Worm (Caenorhabditis elegans) whole organism, young adult: ENCODE data around the gene msp-77.

Experiments used
- F23B12.7 ChIP-seq: sonication (generic microtip); optimal IDR thresholded peaks from 2 replicates; lab custom pipeline; 2017; ENCODE audit warnings: missing genetic modification characterization, mild to moderate bottlenecking, missing compliant biosample characterization, antibody characterized with exemption, moderate library complexity; ENCODE audit not compliant: insufficient read depth
- F37B4.10 ChIP-seq: fragments of 200-800 bp; sonication (Bioruptor generic); IDR thresholded peaks from 2 replicates; pipeline ENCODE4 v1.3.6; 2022; ENCODE audit warnings: missing genetic modification characterization, missing compliant biosample characterization
- F39B2.1 ChIP-seq: fragments of 200-800 bp; sonication (Bioruptor generic); IDR thresholded peaks from 2 replicates; pipeline ENCODE4 v1.3.6; 2022; ENCODE audit warnings: missing genetic modification reagents, missing genetic modification characterization, missing compliant biosample characterization
- F57A8.1 ChIP-seq: fragments of 200-800 bp; sonication (Bioruptor generic); optimal IDR thresholded peaks from 2 replicates; lab custom pipeline; 2018; ENCODE audit warnings: mild to moderate bottlenecking, missing genetic modification characterization, moderate library complexity, missing compliant biosample characterization
- K11D2.4 ChIP-seq: fragments of 200-800 bp; sonication (Bioruptor generic); IDR thresholded peaks from 2 replicates; pipeline ENCODE4 v1.3.6; 2022; ENCODE audit warnings: missing genetic modification reagents, missing genetic modification characterization, missing compliant biosample characterization
- T26A5.8 ChIP-seq: sonication (generic microtip); optimal IDR thresholded peaks from 2 replicates; lab custom pipeline; 2016; ENCODE audit warnings: missing genetic modification characterization, missing compliant biosample characterization
- ZK185.1 ChIP-seq: sonication (generic microtip); optimal IDR thresholded peaks from 2 replicates; lab custom pipeline; 2016; ENCODE audit warnings: mild to moderate bottlenecking, missing genetic modification characterization, missing compliant biosample characterization; ENCODE audit not compliant: poor library complexity, severe bottlenecking
- ama-1 ChIP-seq, 3 experiments: fragments of 150-350 bp in 1 of 3; sonication (generic microtip) in 2 of 3; optimal IDR thresholded peaks; 2 replicates each; lab custom pipeline; 2014 to 2018; ENCODE audit warnings: missing biosample characterization in 2 of 3, missing genetic modification characterization in 2 of 3, missing genetic modification reagents in 2 of 3
- aptf-3 ChIP-seq: fragments of 200-800 bp; sonication (Bioruptor generic); IDR thresholded peaks from 2 replicates; pipeline ENCODE4 v1.3.6; 2022; ENCODE audit warnings: missing genetic modification characterization, missing compliant biosample characterization
- athp-1 ChIP-seq: sonication (generic microtip); optimal IDR thresholded peaks from 2 replicates; lab custom pipeline; 2017; ENCODE audit warnings: mild to moderate bottlenecking, missing genetic modification characterization, missing compliant biosample characterization
- attf-5 ChIP-seq: fragments of 200-800 bp; sonication (Bioruptor generic); optimal IDR thresholded peaks from 2 replicates; lab custom pipeline; 2018; ENCODE audit warnings: mild to moderate bottlenecking, missing genetic modification characterization, missing compliant biosample characterization
- bed-1 ChIP-seq: fragments of 200-800 bp; sonication (Bioruptor generic); IDR thresholded peaks from 2 replicates; pipeline ENCODE4 v1.3.6; 2022; ENCODE audit warnings: missing genetic modification reagents, missing genetic modification characterization, missing compliant biosample characterization
- bed-2 ChIP-seq: fragments of 200-800 bp; sonication (Bioruptor generic); IDR thresholded peaks from 2 replicates; pipeline ENCODE4 v1.3.6; 2022; ENCODE audit warnings: missing genetic modification reagents, missing genetic modification characterization, missing compliant biosample characterization
- ceh-100 ChIP-seq: fragments of 200-800 bp; sonication (Bioruptor generic); IDR thresholded peaks from 2 replicates; pipeline ENCODE4 v1.3.6; 2022; ENCODE audit warnings: missing genetic modification reagents, missing genetic modification characterization, missing compliant biosample characterization
- ceh-27 ChIP-seq: fragments of 200-800 bp; sonication (Bioruptor generic); optimal IDR thresholded peaks from 2 replicates; lab custom pipeline; 2018; ENCODE audit warnings: mild to moderate bottlenecking, missing genetic modification characterization, moderate library complexity, missing compliant biosample characterization
- ceh-79 ChIP-seq: sonication (generic microtip); optimal IDR thresholded peaks from 2 replicates; lab custom pipeline; 2017; ENCODE audit warnings: mild to moderate bottlenecking, missing genetic modification characterization, missing compliant biosample characterization
- ceh-91 ChIP-seq: fragments of 200-800 bp; sonication (Bioruptor generic); IDR thresholded peaks from 2 replicates; pipeline ENCODE4 v1.3.6; 2022; ENCODE audit warnings: missing genetic modification reagents, missing genetic modification characterization, missing compliant biosample characterization
- chd-7 ChIP-seq: sonication (generic microtip); optimal IDR thresholded peaks from 2 replicates; lab custom pipeline; 2016; ENCODE audit warnings: mild to moderate bottlenecking, missing genetic modification characterization, moderate library complexity, missing compliant biosample characterization
- die-1 ChIP-seq: sonication (generic microtip); optimal IDR thresholded peaks from 2 replicates; lab custom pipeline; 2016; ENCODE audit warnings: missing genotype, mild to moderate bottlenecking, missing genetic modification characterization, missing compliant biosample characterization
- dpl-1 ChIP-seq: fragments of 150-350 bp; optimal IDR thresholded peaks from 2 replicates; lab custom pipeline; 2014; ENCODE audit warnings: missing biosample characterization, missing genetic modification reagents, missing genetic modification characterization
- efl-1 ChIP-seq: fragments of 150-350 bp; optimal IDR thresholded peaks from 2 replicates; lab custom pipeline; 2014; ENCODE audit warnings: missing biosample characterization, missing genetic modification reagents, missing genetic modification characterization
- egl-44 ChIP-seq: fragments of 200-800 bp; sonication (Bioruptor generic); IDR thresholded peaks from 2 replicates; pipeline ENCODE4 v1.3.6; 2022; ENCODE audit warnings: missing genetic modification reagents, missing genetic modification characterization, missing compliant biosample characterization
- ekl-4 ChIP-seq: fragments of 200-800 bp; sonication (Bioruptor generic); IDR thresholded peaks from 2 replicates; pipeline ENCODE4 v1.3.6; 2022; ENCODE audit warnings: missing genetic modification reagents, missing genetic modification characterization, missing compliant biosample characterization
- hlh-26 ChIP-seq: fragments of 200-800 bp; sonication (Bioruptor generic); conservative IDR thresholded peaks from 2 replicates; pipeline ENCODE4 v1.3.6; 2022; ENCODE audit warnings: missing genetic modification reagents, missing genetic modification characterization, missing compliant biosample characterization
- lin-40 ChIP-seq: sonication (generic microtip); optimal IDR thresholded peaks from 2 replicates; lab custom pipeline; 2016; ENCODE audit warnings: missing genetic modification characterization, mild to moderate bottlenecking, missing compliant biosample characterization, missing genotype, missing genetic modification reagents
- lin-54 ChIP-seq: fragments of 200-800 bp; sonication (Bioruptor generic); optimal IDR thresholded peaks from 2 replicates; lab custom pipeline; 2018; ENCODE audit warnings: mild to moderate bottlenecking, missing genetic modification characterization, missing compliant biosample characterization
- lsl-1 ChIP-seq: fragments of 200-800 bp; sonication (Bioruptor generic); optimal IDR thresholded peaks from 2 replicates; lab custom pipeline; 2018; ENCODE audit warnings: mild to moderate bottlenecking, missing genetic modification characterization, moderate library complexity, missing compliant biosample characterization
- madf-3 ChIP-seq: fragments of 200-800 bp; sonication (Bioruptor generic); IDR thresholded peaks from 2 replicates; pipeline ENCODE4 v1.3.6; 2022; ENCODE audit warnings: missing genetic modification reagents, missing genetic modification characterization, missing compliant biosample characterization
- madf-6 ChIP-seq: fragments of 200-800 bp; sonication (Bioruptor generic); IDR thresholded peaks from 2 replicates; pipeline ENCODE4 v1.3.6; 2022; ENCODE audit warnings: missing genetic modification reagents, missing genetic modification characterization, missing compliant biosample characterization
- madf-8 ChIP-seq: fragments of 200-800 bp; sonication (Bioruptor generic); conservative IDR thresholded peaks from 2 replicates; pipeline ENCODE4 v1.3.6; 2022; ENCODE audit warnings: missing genetic modification reagents, missing genetic modification characterization, missing compliant biosample characterization
- mcd-1 ChIP-seq: fragments of 200-800 bp; sonication (Bioruptor generic); IDR thresholded peaks from 2 replicates; pipeline ENCODE4 v1.3.6; 2022; ENCODE audit warnings: missing genetic modification reagents, missing genetic modification characterization, missing compliant biosample characterization
- mes-4 ChIP-seq: sonication (generic microtip); optimal IDR thresholded peaks from 2 replicates; lab custom pipeline; 2016; ENCODE audit warnings: missing genotype, missing genetic modification characterization, missing compliant biosample characterization
- nfya-1 ChIP-seq: sonication (generic microtip); optimal IDR thresholded peaks from 2 replicates; lab custom pipeline; 2017; ENCODE audit warnings: antibody characterized with exemption, missing compliant biosample characterization, missing genetic modification characterization, borderline replicate concordance; ENCODE audit not compliant: insufficient read depth
- nhr-179 ChIP-seq: sonication (generic microtip); optimal IDR thresholded peaks from 2 replicates; lab custom pipeline; 2016; ENCODE audit warnings: mild to moderate bottlenecking, missing genetic modification characterization, missing compliant biosample characterization
- rec-8 ChIP-seq, 2 experiments: sonication (generic microtip); optimal IDR thresholded peaks; 2 replicates each; lab custom pipeline; 2016; ENCODE audit warnings: mild to moderate bottlenecking in 2 of 2, missing genetic modification characterization in 2 of 2, missing genetic modification reagents in 2 of 2, missing genotype in 2 of 2, missing biosample characterization in 1 of 2, missing compliant biosample characterization in 1 of 2, moderate library complexity in 1 of 2
- sea-2 ChIP-seq: fragments of 200-800 bp; sonication (Bioruptor generic); IDR thresholded peaks from 2 replicates; pipeline ENCODE4 v1.3.6; 2022; ENCODE audit warnings: missing genetic modification characterization, missing compliant biosample characterization
- snpc-1.1 ChIP-seq: sonication (generic microtip); optimal IDR thresholded peaks from 2 replicates; lab custom pipeline; 2017; ENCODE audit warnings: missing genetic modification characterization, mild to moderate bottlenecking, missing compliant biosample characterization, antibody characterized with exemption, moderate library complexity, missing genotype, missing genetic modification reagents; ENCODE audit not compliant: insufficient read depth
- tbp1 ChIP-seq: fragments of 200-800 bp; sonication (Bioruptor generic); optimal IDR thresholded peaks from 2 replicates; lab custom pipeline; 2018; ENCODE audit warnings: mild to moderate bottlenecking, missing genetic modification characterization, missing compliant biosample characterization
- tlf-1 ChIP-seq: fragments of 200-800 bp; sonication (Bioruptor generic); optimal IDR thresholded peaks from 2 replicates; lab custom pipeline; 2018; ENCODE audit warnings: mild to moderate bottlenecking, missing genetic modification characterization, missing compliant biosample characterization
- xnd-1 ChIP-seq: sonication (generic microtip); optimal IDR thresholded peaks from 2 replicates; lab custom pipeline; 2016; ENCODE audit warnings: missing genotype, missing genetic modification reagents, missing genetic modification characterization, missing compliant biosample characterization
- zim-3 ChIP-seq: sonication (generic microtip); optimal IDR thresholded peaks from 2 replicates; lab custom pipeline; 2017; ENCODE audit warnings: mild to moderate bottlenecking, missing genetic modification characterization, moderate library complexity, missing compliant biosample characterization

The msp-77 gene

DNA sequence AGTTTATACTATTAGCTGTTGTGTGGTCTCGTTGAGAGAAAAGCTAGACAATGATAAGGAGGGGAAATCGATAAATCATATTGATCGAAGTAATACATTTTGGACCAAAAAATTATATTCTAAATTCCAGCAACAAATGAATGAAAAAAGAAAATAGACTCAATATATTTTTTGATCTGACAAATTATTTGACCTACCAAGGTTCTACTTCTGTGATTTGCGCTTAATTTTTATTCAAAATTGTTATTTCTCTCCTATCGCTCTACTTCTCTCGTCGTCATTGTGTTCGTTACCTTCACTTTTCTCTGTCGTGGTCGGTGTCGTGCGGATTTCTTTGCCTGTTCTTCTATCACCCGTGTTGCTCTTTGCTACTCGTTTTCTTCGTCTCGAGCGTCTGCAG is 35.5 kb upstream of the msp-77 start:
- TF ChIP-seq xnd-1, result peak; percentile 15
- TF ChIP-seq tbp1 (GFP tag; lab: Kevin White, UChicago), result no peak
- TF ChIP-seq dpl-1 (GFP tag; lab: Kevin White, UChicago), result no peak
- peak; percentile 77 for TF ChIP-seq madf-6 (GFP tag; lab: Robert Waterston, UW)
- no peak for TF ChIP-seq ekl-4
- TF ChIP-seq mcd-1, result no peak
- TF ChIP-seq rec-8 (tag; optimal IDR thresholded peaks at IDR 0.05; lab: Kevin White, UChicago), result no peak
- TF ChIP-seq zim-3 (tag; lab: Kevin White, UChicago), result no peak
- TF ChIP-seq lsl-1, result no peak
- no peak for TF ChIP-seq T26A5.8 (tag; lab: Kevin White, UChicago)
- TF ChIP-seq F57A8.1 (GFP tag; lab: Kevin White, UChicago), result no peak
- TF ChIP-seq efl-1, result peak; percentile 52

DNA sequence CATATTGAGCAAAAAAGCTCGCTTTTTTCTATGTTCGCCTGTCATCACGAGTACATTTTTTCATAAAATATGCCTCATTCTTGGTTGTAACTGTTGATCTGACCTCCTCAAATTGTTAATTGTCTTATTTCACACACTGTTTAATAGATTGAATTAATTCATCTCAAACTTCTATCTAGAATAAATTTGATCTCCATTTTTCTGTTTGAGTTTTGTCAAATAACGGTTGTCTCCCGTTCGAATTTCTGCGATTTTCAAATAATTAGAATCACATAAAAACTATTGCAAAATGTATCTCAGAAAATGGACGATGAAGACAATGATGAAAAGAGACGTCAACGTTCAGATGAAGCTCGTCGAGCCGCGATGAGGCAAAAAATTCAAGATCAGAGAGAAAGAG is 32.5 kb upstream of the msp-77 start, which contains the start of gene K07F5.14:
Gene K07F5.14 (plus strand): TSS at position 301 of the 400 bp plus-strand sequence.
- TF ChIP-seq F23B12.7 (tag; lab: Kevin White, UChicago), result no peak
- TF ChIP-seq ceh-79, result no peak
- no peak for TF ChIP-seq aptf-3
- no peak for TF ChIP-seq ceh-100 (GFP tag; lab: Robert Waterston, UW)
- TF ChIP-seq attf-5 (GFP tag; lab: Kevin White, UChicago), result no peak
- no peak for TF ChIP-seq lin-40 (tag; lab: Kevin White, UChicago)
- no peak for TF ChIP-seq nhr-179 (tag; lab: Kevin White, UChicago)
- no peak for TF ChIP-seq tbp1 (GFP tag; lab: Kevin White, UChicago)
- TF ChIP-seq nfya-1 (tag; lab: Kevin White, UChicago), result no peak
- TF ChIP-seq ceh-27, result no peak
- no peak for TF ChIP-seq bed-2 (GFP tag; lab: Robert Waterston, UW)
- no peak for TF ChIP-seq lin-54 (GFP tag; lab: Kevin White, UChicago)
- no peak for TF ChIP-seq athp-1
- TF ChIP-seq lsl-1, result peak; percentile 3
- TF ChIP-seq F39B2.1 (GFP tag; lab: Robert Waterston, UW), result no peak
- TF ChIP-seq efl-1, result no peak
- peak; percentile 35; the same call in 1 of the 2 replicates for TF ChIP-seq madf-6 (GFP tag; lab: Robert Waterston, UW)
- no peak for TF ChIP-seq K11D2.4 (GFP tag; lab: Robert Waterston, UW)
- no peak for TF ChIP-seq chd-7 (tag; lab: Kevin White, UChicago)
- peak; percentile 59; the same call in 1 of the 2 replicates for TF ChIP-seq madf-3 (GFP tag; lab: Robert Waterston, UW)
- no peak for TF ChIP-seq tlf-1 (GFP tag; lab: Kevin White, UChicago)
- no peak for TF ChIP-seq mes-4 (tag; lab: Kevin White, UChicago)

DNA sequence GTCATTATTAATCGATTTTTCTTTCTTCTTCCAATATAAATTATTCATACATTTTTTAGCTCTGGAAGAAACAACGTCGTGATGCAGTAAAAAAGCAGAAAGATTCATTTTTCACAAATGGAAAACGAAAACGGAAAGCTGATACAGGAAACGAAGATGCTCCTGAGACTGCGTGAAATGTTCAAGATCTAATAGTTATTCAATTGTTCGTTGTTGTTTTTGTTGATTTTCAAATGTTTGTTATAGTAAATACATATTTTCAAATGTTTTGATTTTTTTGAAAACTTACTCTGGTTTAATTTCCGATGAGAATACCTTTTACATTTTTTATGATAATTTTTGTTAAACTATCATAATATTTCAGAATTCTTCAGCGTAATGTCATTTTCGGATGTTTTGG is 30.6 kb upstream of the msp-77 start, which contains the start of gene K07F5.16:
Gene K07F5.16 (plus strand): TSS at position 301 of the 400 bp plus-strand sequence.
- TF ChIP-seq F37B4.10 (no peak), die-1 (tag; lab: Kevin White, UChicago) (no peak), ceh-100 (GFP tag; lab: Robert Waterston, UW) (no peak), ama-1 (optimal IDR thresholded peaks at IDR 0.05; lab: Kevin White, UChicago) (no peak), ama-1 (GFP tag; optimal IDR thresholded peaks at IDR 0.05; lab: Kevin White, UChicago) (no peak), sea-2 (GFP tag; lab: Robert Waterston, UW) (no peak), madf-8 (no peak), F57A8.1 (GFP tag; lab: Kevin White, UChicago) (no peak), lsl-1 (no peak), bed-1 (GFP tag; lab: Robert Waterston, UW) (no peak), ceh-91 (GFP tag; lab: Robert Waterston, UW) (no peak), hlh-26 (GFP tag; lab: Robert Waterston, UW) (no peak), ZK185.1 (tag; lab: Kevin White, UChicago) (no peak), efl-1 (no peak), snpc-1.1 (tag; lab: Kevin White, UChicago) (no peak), egl-44 (GFP tag; lab: Robert Waterston, UW) (no peak)
